Fruit fly (Drosophila melanogaster) whole organism, embryonic: ENCODE results near the gene CG34348.
A peak's percentile ranks its signal among the peaks of the same experiment; 100 is the strongest.

Source experiments
- Atf3 ChIP-seq: fragments of 200-800 bp; sonication (Bioruptor generic); optimal IDR thresholded peaks from 3 replicates; lab custom pipeline; 2016; ENCODE audit warnings: missing biosample characterization, missing genetic modification characterization
- Awh ChIP-seq: fragments of 200-800 bp; sonication (Bioruptor generic); IDR thresholded peaks from 2 replicates; pipeline ENCODE4, ENCODE4 v1.3.6; 2022; ENCODE audit warnings: missing biosample characterization, missing genetic modification characterization
- B-H1 ChIP-seq: fragments of 200-800 bp; sonication (Bioruptor generic); IDR thresholded peaks from 3 replicates; pipeline ENCODE4 v1.3.6; 2022; ENCODE audit warnings: missing biosample characterization, missing genetic modification characterization
- Bteb2 ChIP-seq: fragments of 200-800 bp; sonication (Bioruptor generic); optimal IDR thresholded peaks from 2 replicates; lab custom pipeline; 2016; ENCODE audit warnings: missing biosample characterization, missing genetic modification characterization
- CG1024 ChIP-seq: fragments of 200-800 bp; sonication (Bioruptor generic); IDR thresholded peaks from 2 replicates; pipeline ENCODE4 v1.3.6; 2022; ENCODE audit warnings: missing biosample characterization, missing genetic modification characterization
- CG10654 ChIP-seq: fragments of 200-800 bp; sonication (Bioruptor generic); optimal IDR thresholded peaks from 2 replicates; lab custom pipeline; 2016; ENCODE audit warnings: missing biosample characterization, missing genetic modification characterization
- CG11085 ChIP-seq: fragments of 200-800 bp; sonication (Bioruptor generic); IDR thresholded peaks from 2 replicates; pipeline ENCODE4 v1.3.6; 2022; ENCODE audit warnings: missing biosample characterization, missing genetic modification characterization
- CG12744 ChIP-seq: fragments of 200-800 bp; sonication (Bioruptor generic); optimal IDR thresholded peaks from 2 replicates; lab custom pipeline; 2016; ENCODE audit warnings: missing biosample characterization, missing genetic modification characterization
- CG13894 ChIP-seq: fragments of 200-800 bp; sonication (Bioruptor generic); optimal IDR thresholded peaks from 3 replicates; lab custom pipeline; 2018; ENCODE audit warnings: missing biosample characterization, mild to moderate bottlenecking, missing genetic modification characterization, moderate library complexity
- CG14050 ChIP-seq: fragments of 200-800 bp; sonication (Bioruptor generic); IDR thresholded peaks from 3 replicates; pipeline ENCODE4 v1.3.6; 2022; ENCODE audit warnings: missing biosample characterization, missing genetic modification characterization
- CG1602 ChIP-seq: fragments of 200-800 bp; sonication (Bioruptor generic); optimal IDR thresholded peaks from 3 replicates; lab custom pipeline; 2016; ENCODE audit warnings: missing biosample characterization, missing genetic modification characterization
- CG16815 ChIP-seq: fragments of 200-800 bp; sonication (Bioruptor generic); optimal IDR thresholded peaks from 3 replicates; lab custom pipeline; 2017; ENCODE audit warnings: missing biosample characterization, mild to moderate bottlenecking, missing genetic modification characterization
- CG17829 ChIP-seq: fragments of 200-800 bp; optimal IDR thresholded peaks from 2 replicates; lab custom pipeline; 2019; ENCODE audit warnings: missing biosample characterization, mild to moderate bottlenecking, missing genetic modification characterization, moderate library complexity
- CG2199 ChIP-seq: fragments of 200-800 bp; sonication (Bioruptor generic); IDR thresholded peaks from 3 replicates; pipeline ENCODE4 v1.3.6; 2022; ENCODE audit warnings: missing biosample characterization, missing genetic modification characterization
- CG30431 ChIP-seq: fragments of 200-800 bp; sonication (Bioruptor generic); optimal IDR thresholded peaks from 2 replicates; lab custom pipeline; 2017; ENCODE audit warnings: missing biosample characterization, missing genetic modification characterization
- CG31441 ChIP-seq: fragments of 200-800 bp; sonication (Bioruptor generic); IDR thresholded peaks from 2 replicates; pipeline ENCODE4 v1.3.6; 2022; ENCODE audit warnings: missing biosample characterization, missing genetic modification characterization
- CG3407 ChIP-seq: fragments of 200-800 bp; sonication (Bioruptor generic); optimal IDR thresholded peaks from 2 replicates; lab custom pipeline; 2018; ENCODE audit warnings: missing biosample characterization, mild to moderate bottlenecking, missing genetic modification characterization
- CG3838 ChIP-seq: fragments of 200-800 bp; sonication (Bioruptor generic); optimal IDR thresholded peaks from 3 replicates; lab custom pipeline; 2016; ENCODE audit warnings: missing biosample characterization, missing genetic modification characterization
- CG42726 ChIP-seq: fragments of 200-800 bp; sonication (Bioruptor generic); IDR thresholded peaks from 2 replicates; pipeline ENCODE4 v1.3.6; 2022; ENCODE audit warnings: missing biosample characterization, missing genetic modification characterization; ENCODE audit not compliant: partially characterized antibody
- CG4730 ChIP-seq: fragments of 200-800 bp; sonication (Bioruptor generic); IDR thresholded peaks from 2 replicates; pipeline ENCODE4 v1.3.6; 2022; ENCODE audit warnings: missing biosample characterization, missing genetic modification characterization
- CG6272 ChIP-seq: fragments of 200-800 bp; sonication (Bioruptor generic); IDR thresholded peaks from 2 replicates; pipeline ENCODE4 v1.3.6; 2022; ENCODE audit warnings: missing biosample characterization, missing genetic modification characterization
- CG7745 ChIP-seq: fragments of 200-800 bp; sonication (Bioruptor generic); optimal IDR thresholded peaks from 2 replicates; lab custom pipeline; 2018; ENCODE audit warnings: missing biosample characterization, mild to moderate bottlenecking, missing genetic modification characterization, moderate library complexity
- CG7987 ChIP-seq: fragments of 200-800 bp; sonication (Bioruptor generic); optimal IDR thresholded peaks from 2 replicates; lab custom pipeline; 2018; ENCODE audit warnings: missing biosample characterization, mild to moderate bottlenecking, missing genetic modification characterization, moderate library complexity
- CG9609 ChIP-seq: fragments of 200-800 bp; sonication (Bioruptor generic); optimal IDR thresholded peaks from 3 replicates; lab custom pipeline; 2016; ENCODE audit warnings: missing biosample characterization, missing genetic modification characterization
- Dfd ChIP-seq, 2 experiments: fragments of >200 bp; optimal IDR thresholded peaks; 2 replicates each; lab custom pipeline; 2017; ENCODE audit warnings: missing biosample characterization in 2 of 2, missing genetic modification characterization in 2 of 2
- ERR ChIP-seq: fragments of 200-800 bp; sonication (Bioruptor generic); optimal IDR thresholded peaks from 2 replicates; lab custom pipeline; 2016; ENCODE audit warnings: missing biosample characterization, missing genetic modification characterization
- Eip74EF ChIP-seq, 2 experiments: fragments of 200-800 bp in 1 of 2; fragments of >200 bp in 1 of 2; sonication (Bioruptor generic) in 1 of 2; optimal IDR thresholded peaks; 2 replicates each; lab custom pipeline; 2017 to 2019; ENCODE audit warnings: missing biosample characterization in 2 of 2, missing genetic modification characterization in 2 of 2, mild to moderate bottlenecking in 1 of 2, moderate library complexity in 1 of 2
- Gug ChIP-seq: fragments of 200-800 bp; sonication (Bioruptor generic); IDR thresholded peaks from 4 replicates; pipeline ENCODE4 v1.3.6; 2022; ENCODE audit warnings: missing biosample characterization, missing genetic modification characterization
- HLH3B ChIP-seq: fragments of 200-800 bp; sonication (Bioruptor generic); IDR thresholded peaks from 2 replicates; pipeline ENCODE4 v1.3.6; 2022; ENCODE audit warnings: missing biosample characterization, missing genetic modification characterization
- Hey ChIP-seq: fragments of 200-800 bp; sonication (Bioruptor generic); optimal IDR thresholded peaks from 3 replicates; lab custom pipeline; 2018; ENCODE audit warnings: missing biosample characterization, mild to moderate bottlenecking, missing genetic modification characterization
- Hr78 ChIP-seq, 2 experiments: fragments of 200-800 bp in 1 of 2; fragments of >200 bp in 1 of 2; sonication (Bioruptor generic) in 1 of 2; optimal IDR thresholded peaks; 2 replicates each; lab custom pipeline; 2017 to 2019; ENCODE audit warnings: missing biosample characterization in 2 of 2, missing genetic modification characterization in 2 of 2, mild to moderate bottlenecking in 1 of 2, moderate library complexity in 1 of 2
- Meics ChIP-seq: fragments of 200-800 bp; sonication (Bioruptor generic); optimal IDR thresholded peaks from 2 replicates; lab custom pipeline; 2017; ENCODE audit warnings: missing biosample characterization, mild to moderate bottlenecking, missing genetic modification characterization
- Scr ChIP-seq: fragments of 200-800 bp; sonication (Bioruptor generic); IDR thresholded peaks from 2 replicates; pipeline ENCODE4 v1.3.6; 2022; ENCODE audit warnings: missing biosample characterization, missing genetic modification characterization; ENCODE audit not compliant: partially characterized antibody
- Side ChIP-seq: fragments of 200-800 bp; sonication (Bioruptor generic); optimal IDR thresholded peaks from 2 replicates; lab custom pipeline; 2016; ENCODE audit warnings: missing biosample characterization, missing genetic modification characterization
- Spps ChIP-seq: fragments of 200-800 bp; sonication (Bioruptor generic); optimal IDR thresholded peaks from 2 replicates; lab custom pipeline; 2018; ENCODE audit warnings: missing biosample characterization, mild to moderate bottlenecking, missing genetic modification characterization
- bcd ChIP-seq: fragments of 200-800 bp; sonication (Bioruptor generic); optimal IDR thresholded peaks from 2 replicates; lab custom pipeline; 2017; ENCODE audit warnings: missing biosample characterization, mild to moderate bottlenecking, missing genetic modification characterization
- caup ChIP-seq: fragments of 200-800 bp; sonication (Bioruptor generic); optimal IDR thresholded peaks from 3 replicates; lab custom pipeline; 2017; ENCODE audit warnings: missing biosample characterization, mild to moderate bottlenecking, missing genetic modification characterization, moderate library complexity; ENCODE audit not compliant: severe bottlenecking
- crp ChIP-seq, 2 experiments: fragments of 200-800 bp; sonication (Bioruptor generic); optimal IDR thresholded peaks; 2 replicates in 1 of 2; 3 replicates in 1 of 2; lab custom pipeline; 2017; ENCODE audit warnings: missing biosample characterization in 2 of 2, missing genetic modification characterization in 2 of 2, mild to moderate bottlenecking in 1 of 2, moderate library complexity in 1 of 2
- dimm ChIP-seq: fragments of 200-800 bp; sonication (Bioruptor generic); IDR thresholded peaks from 2 replicates; pipeline ENCODE4 v1.3.6; 2022; ENCODE audit warnings: missing biosample characterization, missing genetic modification characterization
- ftz-f1 ChIP-seq: fragments of 200-800 bp; sonication (Bioruptor generic); optimal IDR thresholded peaks from 2 replicates; lab custom pipeline; 2016; ENCODE audit warnings: missing biosample characterization, missing genetic modification characterization
- fu2 ChIP-seq: fragments of 200-800 bp; sonication (Bioruptor generic); optimal IDR thresholded peaks from 2 replicates; lab custom pipeline; 2016; ENCODE audit warnings: missing biosample characterization, missing genetic modification characterization
- inv ChIP-seq: fragments of 200-800 bp; sonication (Bioruptor generic); IDR thresholded peaks from 2 replicates; pipeline ENCODE4 v1.3.6; 2022; ENCODE audit warnings: missing biosample characterization, missing genetic modification characterization; ENCODE audit not compliant: partially characterized antibody
- kay ChIP-seq: fragments of 200-800 bp; sonication (Bioruptor generic); optimal IDR thresholded peaks from 2 replicates; lab custom pipeline; 2016; ENCODE audit warnings: missing biosample characterization, missing genetic modification characterization
- nmo ChIP-seq: fragments of 200-800 bp; sonication (Bioruptor generic); optimal IDR thresholded peaks from 2 replicates; lab custom pipeline; 2018; ENCODE audit warnings: missing biosample characterization, mild to moderate bottlenecking, missing genetic modification characterization, moderate library complexity
- p53 ChIP-seq: fragments of 200-800 bp; sonication (Bioruptor generic); optimal IDR thresholded peaks from 2 replicates; lab custom pipeline; 2016; ENCODE audit warnings: missing biosample characterization, missing genetic modification characterization
- pfk ChIP-seq: fragments of 200-800 bp; sonication (Bioruptor generic); optimal IDR thresholded peaks from 2 replicates; lab custom pipeline; 2018; ENCODE audit warnings: missing biosample characterization, mild to moderate bottlenecking, missing genetic modification characterization, moderate library complexity
- ranshi ChIP-seq: fragments of 200-800 bp; sonication (Bioruptor generic); IDR thresholded peaks from 2 replicates; pipeline ENCODE4 v1.3.6; 2022; ENCODE audit warnings: missing biosample characterization, missing genetic modification characterization
- run ChIP-seq: fragments of 200-800 bp; sonication (Bioruptor generic); optimal IDR thresholded peaks from 3 replicates; lab custom pipeline; 2018; ENCODE audit warnings: missing biosample characterization, mild to moderate bottlenecking, missing genetic modification characterization
- sisA ChIP-seq: fragments of 200-800 bp; sonication (Bioruptor generic); IDR thresholded peaks from 2 replicates; pipeline ENCODE4 v1.3.6; 2022; ENCODE audit warnings: missing biosample characterization, missing genetic modification characterization
- tio ChIP-seq: fragments of 200-800 bp; sonication (Bioruptor generic); optimal IDR thresholded peaks from 2 replicates; lab custom pipeline; 2017; ENCODE audit warnings: missing biosample characterization, missing genetic modification characterization, inconsistent platforms
- wdn ChIP-seq: fragments of 200-800 bp; sonication (Bioruptor generic); IDR thresholded peaks from 2 replicates; pipeline ENCODE4 v1.3.6; 2022; ENCODE audit warnings: missing biosample characterization, missing genetic modification characterization

Gene CG34348

DNA sequence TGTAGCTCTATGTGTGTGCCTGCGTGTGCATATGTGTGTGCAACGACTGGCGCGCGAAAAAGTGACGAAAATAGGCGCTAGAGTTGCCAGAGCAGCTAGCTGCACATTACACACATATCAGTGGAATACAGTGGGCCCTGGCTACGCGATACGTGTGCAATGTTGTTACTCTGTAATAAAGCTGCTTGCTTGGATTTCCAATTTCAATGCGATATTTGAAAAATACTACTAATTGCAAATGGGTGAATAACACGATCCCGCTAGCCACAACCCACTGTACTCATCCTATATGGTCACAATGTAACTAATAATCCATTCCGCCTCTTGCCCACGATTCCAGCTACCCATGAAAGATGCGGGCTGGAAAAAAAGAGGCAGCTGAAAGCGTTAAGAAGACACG lies 11.7 kb downstream of the CG34348 start (continued):
- TF ChIP-seq CG2199 (GFP tag; lab: Robert Waterston, UW) (peak; percentile 96), CG17829 (peak; percentile 88), CG3838 (GFP tag; lab: Kevin White, UChicago) (peak; percentile 77), CG1602 (GFP tag; lab: Kevin White, UChicago) (peak; percentile 92), pfk (GFP tag; lab: Kevin White, UChicago) (no peak), Side (GFP tag; lab: Kevin White, UChicago) (peak; percentile 93), CG3407 (GFP tag; lab: Kevin White, UChicago) (peak; percentile 86), CG14050 (GFP tag; lab: Robert Waterston, UW) (peak; percentile 93), dimm (peak; percentile 86), caup (peak; percentile 89), CG7745 (tag; lab: Kevin White, UChicago) (no peak), CG16815 (GFP tag; lab: Kevin White, UChicago) (peak; percentile 92), Atf3 (GFP tag; lab: Kevin White, UChicago) (peak; percentile 85), inv (no peak), tio (GFP tag; lab: Kevin White, UChicago) (no peak), Hey (tag; lab: Kevin White, UChicago) (peak; percentile 78), CG4730 (peak; percentile 89), CG11085 (GFP tag; lab: Robert Waterston, UW) (peak; percentile 91), sisA (GFP tag; lab: Robert Waterston, UW) (peak; percentile 97), Eip74EF (GFP tag; optimal IDR thresholded peaks at IDR 0.05; lab: Kevin White, UChicago) (peak in 1 of 2 experiments; percentile 81), CG30431 (GFP tag; lab: Kevin White, UChicago) (peak; percentile 93), crp (GFP tag; optimal IDR thresholded peaks at IDR 0.05; lab: Kevin White, UChicago) (peak in 1 of 2 experiments; percentile 50), fu2 (peak; percentile 74), B-H1 (GFP tag; lab: Robert Waterston, UW) (peak; percentile 91), CG42726 (GFP tag; lab: Robert Waterston, UW) (no peak), CG7987 (GFP tag; lab: Kevin White, UChicago) (peak; percentile 72), Gug (peak; percentile 97), ERR (GFP tag; lab: Kevin White, UChicago) (peak; percentile 92), p53 (GFP tag; lab: Kevin White, UChicago) (peak; percentile 77), Dfd (GFP tag; optimal IDR thresholded peaks at IDR 0.05; lab: Kevin White, UChicago) (no peak), run (tag; lab: Kevin White, UChicago) (peak; percentile 69), Hr78 (GFP tag; optimal IDR thresholded peaks at IDR 0.05; lab: Kevin White, UChicago) (peak in 1 of 2 experiments; percentile 56), CG10654 (GFP tag; lab: Kevin White, UChicago) (peak; percentile 93), CG12744 (GFP tag; lab: Kevin White, UChicago) (peak; percentile 84), HLH3B (GFP tag; lab: Robert Waterston, UW) (peak; percentile 96), bcd (GFP tag; lab: Kevin White, UChicago) (peak; percentile 92), kay (GFP tag; lab: Kevin White, UChicago) (peak; percentile 79), Meics (GFP tag; lab: Kevin White, UChicago) (peak; percentile 93), Bteb2 (GFP tag; lab: Kevin White, UChicago) (peak; percentile 70), ftz-f1 (no peak), Spps (tag; lab: Kevin White, UChicago) (peak; percentile 68), Awh (GFP tag; lab: Robert Waterston, UW) (peak; percentile 95), CG13894 (tag; lab: Kevin White, UChicago) (peak; percentile 82), CG1024 (GFP tag; lab: Robert Waterston, UW) (peak; percentile 93), ranshi (GFP tag; lab: Robert Waterston, UW) (peak; percentile 96), wdn (GFP tag; lab: Robert Waterston, UW) (peak; percentile 88), CG31441 (GFP tag; lab: Robert Waterston, UW) (peak; percentile 86), CG9609 (GFP tag; lab: Kevin White, UChicago) (peak; percentile 93), CG6272 (peak; percentile 88), Scr (GFP tag; lab: Robert Waterston, UW) (no peak), nmo (GFP tag; lab: Kevin White, UChicago) (peak; percentile 93)
